Worm (Caenorhabditis elegans) whole organism, L3 larva: ENCODE data around the gene col-143.

ENCODE experiments used
- mdl-1 ChIP-seq: fragments of 150-350 bp; optimal IDR thresholded peaks from 2 replicates; lab custom pipeline; 2014; ENCODE audit warnings: missing biosample characterization, missing genetic modification characterization
- nhr-237 ChIP-seq: fragments of 150-350 bp; optimal IDR thresholded peaks from 2 replicates; lab custom pipeline; 2014; ENCODE audit warnings: missing biosample characterization, missing genetic modification characterization
- pqm-1 ChIP-seq: fragments of 150-350 bp; optimal IDR thresholded peaks from 2 replicates; lab custom pipeline; 2017; ENCODE audit warnings: missing biosample characterization, missing genetic modification characterization, inconsistent platforms

DNA sequence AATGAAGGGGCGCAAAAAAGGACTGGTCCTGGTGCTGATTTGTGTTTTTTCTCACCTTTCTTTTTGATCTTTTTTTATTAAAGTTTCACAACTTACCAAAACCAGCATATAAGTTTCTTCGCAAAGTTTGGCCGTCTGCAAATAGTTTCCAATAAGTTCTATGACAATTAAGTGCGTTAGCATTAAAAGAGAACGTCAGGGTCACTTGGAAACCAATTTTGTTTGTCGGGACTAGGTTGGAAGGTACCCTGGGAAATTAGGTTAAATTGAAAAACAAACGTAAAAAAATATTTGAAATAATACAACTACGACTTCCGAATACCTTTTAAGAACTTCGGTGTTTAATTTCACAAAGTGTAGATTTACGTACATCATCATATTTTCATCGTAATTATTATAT, 43.1 kb downstream of the col-143 start:
- TF ChIP-seq mdl-1 (tag; lab: Kevin White, UChicago) (no peak), pqm-1 (no peak), nhr-237 (tag; lab: Kevin White, UChicago) (no peak)
